Worm (Caenorhabditis elegans): Measurements from ENCODE around the gene K04D7.6.

K04D7.6 gene

DNA sequence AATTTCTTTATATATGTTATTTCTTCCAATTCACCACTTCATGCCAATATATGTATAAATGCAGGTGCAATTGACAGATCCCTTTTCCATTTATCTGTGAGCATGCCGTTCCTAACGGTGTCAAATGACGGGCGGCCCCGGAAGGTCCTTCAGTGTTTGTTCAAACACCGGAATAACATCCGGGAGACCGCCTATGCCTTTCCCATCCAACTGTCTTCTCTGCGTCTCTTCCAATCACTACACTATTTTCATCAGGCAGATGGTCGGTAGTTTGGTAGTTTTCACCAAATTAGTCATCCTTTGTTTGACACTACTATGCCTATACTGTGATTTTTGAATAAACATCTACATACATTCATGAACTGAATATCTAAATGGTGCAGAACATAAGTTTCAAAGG lies 15.5 kb downstream of the K04D7.6 start:
- TF ChIP-seq ztf-29 (GFP tag; IDR thresholded peaks at IDR 0.05) (no peak), ref-1 (GFP tag; conservative IDR thresholded peaks at IDR 0.05) (no peak), klf-2 (GFP tag; conservative IDR thresholded peaks at IDR 0.05) (no peak), ztf-23 (GFP tag; IDR thresholded peaks at IDR 0.05) (no peak), cog-1 (tag; optimal IDR thresholded peaks at IDR 0.05) (no peak), flt-1 (GFP tag; IDR thresholded peaks at IDR 0.05) (0 out of 2 replicates have a peak, but pooled peaks have one; percentile 22), T22C8.4 (GFP tag; IDR thresholded peaks at IDR 0.05) (no peak), med-1 (GFP tag; optimal IDR thresholded peaks at IDR 0.05; ENCODE audit: insufficient read depth) (no peak)

DNA sequence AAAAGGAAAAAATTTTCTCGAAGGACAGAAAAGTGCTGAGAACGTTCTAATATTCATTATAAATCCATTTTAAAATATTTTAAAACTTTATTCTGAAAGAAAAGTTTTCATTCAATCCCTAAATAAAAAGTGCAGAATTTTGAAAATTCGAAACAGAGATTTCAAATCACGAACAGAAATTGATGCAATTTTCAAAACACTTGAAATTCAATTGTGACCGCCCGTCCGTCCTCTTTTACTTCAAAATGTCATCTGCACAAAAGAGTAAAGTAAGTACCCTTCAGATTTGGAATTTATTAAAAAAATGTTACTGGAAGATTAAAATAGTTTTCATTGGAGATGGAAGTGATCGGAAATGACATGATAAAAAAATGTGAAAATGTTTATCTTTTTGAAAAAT lies 17.6 kb downstream of the K04D7.6 start:
- no peak for TF ChIP-seq ztf-29 (GFP tag; IDR thresholded peaks at IDR 0.05)
- TF ChIP-seq tab-1 (GFP tag; IDR thresholded peaks at IDR 0.05): no peak

DNA sequence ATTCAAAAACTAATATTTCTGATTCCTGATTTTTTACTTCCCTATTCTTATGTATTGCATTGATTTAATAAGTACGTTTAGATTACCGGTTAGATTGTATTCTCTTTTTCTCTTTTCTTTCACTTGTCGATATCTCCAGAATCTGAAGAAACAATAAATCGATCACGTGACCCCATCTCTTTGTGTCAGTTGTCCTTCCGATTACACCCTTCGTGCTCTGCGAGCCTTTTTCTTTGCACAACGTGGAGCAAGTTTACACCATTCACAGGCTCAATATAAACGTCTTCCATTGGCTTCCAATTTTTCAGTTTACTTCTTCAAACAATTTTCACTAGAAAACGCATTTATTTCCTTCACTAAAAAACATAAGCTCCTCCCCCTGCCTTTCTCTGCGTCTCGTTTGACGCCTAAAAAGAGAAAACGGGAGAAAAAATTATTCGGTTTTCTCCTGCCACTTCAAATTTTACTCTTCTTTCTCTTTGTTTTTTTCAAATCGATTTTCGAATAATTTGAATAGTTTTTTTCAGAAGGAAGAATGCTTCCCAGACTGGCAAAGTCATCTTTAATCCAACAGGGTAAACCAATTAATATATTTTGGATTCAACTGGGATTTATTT lies 25.8 kb downstream of the K04D7.6 start, which contains the start of gene gta-1:
Gene gta-1, plus strand, starts transcription at position 528 of the 617 bp plus-strand sequence.
- TF ChIP-seq ztf-29 (GFP tag; IDR thresholded peaks at IDR 0.05): no peak
- no peak for TF ChIP-seq T22C8.4 (GFP tag; IDR thresholded peaks at IDR 0.05)
- TF ChIP-seq klf-2 (GFP tag; conservative IDR thresholded peaks at IDR 0.05): no peak
- no peak for TF ChIP-seq ref-1 (GFP tag; conservative IDR thresholded peaks at IDR 0.05)
- no peak for TF ChIP-seq ztf-23 (GFP tag; IDR thresholded peaks at IDR 0.05)
- no peak for TF ChIP-seq tab-1 (GFP tag; IDR thresholded peaks at IDR 0.05)
- TF ChIP-seq flt-1 (GFP tag; IDR thresholded peaks at IDR 0.05): no peak
- TF ChIP-seq med-1 (GFP tag; optimal IDR thresholded peaks at IDR 0.05; ENCODE audit: insufficient read depth): no peak
- TF ChIP-seq cog-1 (tag; optimal IDR thresholded peaks at IDR 0.05): no peak

DNA sequence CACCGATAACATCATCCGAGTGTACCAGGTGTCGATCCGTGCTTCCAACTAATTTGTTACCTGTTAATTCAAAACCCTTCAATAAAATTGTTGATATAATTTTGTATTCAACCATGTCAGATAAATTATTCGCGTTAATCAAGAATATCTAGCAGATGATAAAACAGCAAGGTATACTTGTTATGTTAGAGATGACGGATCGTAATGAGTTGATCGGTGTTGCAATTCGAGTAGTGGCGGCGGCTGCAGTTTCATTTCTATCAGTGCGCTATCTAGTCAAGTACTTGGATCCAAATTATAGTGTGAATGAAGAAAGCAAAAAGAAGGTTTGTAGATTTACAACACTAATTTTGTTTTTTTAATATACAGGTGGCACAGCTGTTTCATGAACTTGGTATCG lies 28.3 kb downstream of the K04D7.6 start, which contains the start of gene mspn-1:
Gene mspn-1, plus strand, starts transcription at position 190 of the 400 bp plus-strand sequence.
- TF ChIP-seq T22C8.4 (GFP tag; IDR thresholded peaks at IDR 0.05) (no peak), cog-1 (tag; optimal IDR thresholded peaks at IDR 0.05) (no peak), flt-1 (GFP tag; IDR thresholded peaks at IDR 0.05) (no peak), ztf-29 (GFP tag; IDR thresholded peaks at IDR 0.05) (no peak), ztf-23 (GFP tag; IDR thresholded peaks at IDR 0.05) (no peak), klf-2 (GFP tag; conservative IDR thresholded peaks at IDR 0.05) (no peak), tab-1 (GFP tag; IDR thresholded peaks at IDR 0.05) (no peak), ref-1 (GFP tag; conservative IDR thresholded peaks at IDR 0.05) (no peak), med-1 (GFP tag; optimal IDR thresholded peaks at IDR 0.05; ENCODE audit: insufficient read depth) (no peak)

DNA sequence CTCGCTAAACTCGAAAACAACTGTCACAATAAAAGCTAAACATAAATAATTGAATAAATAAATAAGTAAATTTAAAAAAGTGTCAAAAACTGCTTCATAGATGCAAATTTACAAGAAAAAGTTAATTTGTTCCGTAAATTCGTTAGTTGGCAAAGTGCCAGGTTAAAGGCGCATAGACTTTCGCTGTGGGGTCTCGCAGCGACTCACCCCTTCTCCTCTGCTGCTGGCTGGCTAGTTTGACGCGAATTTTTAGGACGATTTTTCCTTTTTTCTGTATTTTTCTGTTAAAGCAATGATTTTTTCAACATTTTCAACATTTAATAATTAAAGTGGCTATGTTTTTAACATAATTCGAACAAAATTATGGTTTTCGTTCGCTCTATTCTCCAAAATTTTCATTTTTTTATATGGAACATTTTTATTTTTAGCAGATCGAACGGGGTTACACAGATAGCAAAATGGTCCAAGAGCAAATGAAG lies 29.8 kb downstream of the K04D7.6 start, which contains the start of gene rack-1:
Gene rack-1, plus strand, starts transcription at position 429 of the 479 bp plus-strand sequence.
- TF ChIP-seq tab-1 (GFP tag; IDR thresholded peaks at IDR 0.05) (no peak), ztf-23 (GFP tag; IDR thresholded peaks at IDR 0.05) (no peak), ref-1 (GFP tag; conservative IDR thresholded peaks at IDR 0.05) (no peak), flt-1 (GFP tag; IDR thresholded peaks at IDR 0.05) (no peak), med-1 (GFP tag; optimal IDR thresholded peaks at IDR 0.05; ENCODE audit: insufficient read depth) (no peak), klf-2 (GFP tag; conservative IDR thresholded peaks at IDR 0.05) (no peak), cog-1 (tag; optimal IDR thresholded peaks at IDR 0.05) (no peak), ztf-29 (GFP tag; IDR thresholded peaks at IDR 0.05) (no peak), T22C8.4 (GFP tag; IDR thresholded peaks at IDR 0.05) (no peak)

DNA sequence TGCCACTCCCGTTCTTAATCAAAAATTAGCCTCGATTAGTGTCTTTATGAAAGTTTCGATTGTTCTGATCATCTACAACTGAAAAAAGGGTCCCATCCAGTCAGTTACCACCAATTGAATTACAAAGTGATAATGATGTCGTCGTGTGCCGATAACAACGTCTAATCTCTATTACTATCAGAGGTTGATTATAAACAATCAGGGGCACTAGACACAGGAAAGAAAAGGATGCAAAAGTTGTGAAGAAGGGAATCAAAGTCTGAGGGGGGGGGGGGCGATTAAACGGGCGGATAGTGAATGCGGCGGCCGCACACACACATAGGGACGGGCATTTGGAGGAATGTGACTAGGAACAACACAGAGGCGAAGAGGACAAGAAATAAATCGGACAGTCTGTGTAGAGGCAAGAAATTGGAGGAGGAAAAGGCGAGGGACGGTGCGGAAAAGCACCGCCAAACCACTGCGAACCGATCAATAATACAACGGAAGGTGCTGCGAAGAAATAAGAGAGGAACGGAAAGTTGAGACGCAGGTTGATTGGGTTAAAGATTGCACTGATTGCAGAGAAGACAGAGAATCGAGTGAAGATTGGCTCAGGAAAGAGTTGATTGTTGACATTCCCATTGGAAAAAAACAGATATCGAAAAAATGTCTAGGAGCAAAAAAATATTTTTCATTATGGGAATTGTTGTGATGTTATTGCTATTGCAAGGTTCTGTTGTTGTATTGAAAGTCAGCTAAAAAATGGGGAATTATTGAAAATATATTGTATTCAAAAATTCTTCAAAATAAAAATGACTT lies 30.9 kb downstream of the K04D7.6 start:
- TF ChIP-seq tab-1 (GFP tag; IDR thresholded peaks at IDR 0.05) (0 out of 2 replicates have a peak, but pooled peaks have one; percentile 45), ztf-29 (GFP tag; IDR thresholded peaks at IDR 0.05) (no peak), ref-1 (GFP tag; conservative IDR thresholded peaks at IDR 0.05) (no peak), flt-1 (GFP tag; IDR thresholded peaks at IDR 0.05) (no peak), cog-1 (tag; optimal IDR thresholded peaks at IDR 0.05) (peak; percentile 2), T22C8.4 (GFP tag; IDR thresholded peaks at IDR 0.05) (peak; percentile 73), ztf-23 (GFP tag; IDR thresholded peaks at IDR 0.05) (peak; percentile 55; the same call in 1 of the 2 replicates), med-1 (GFP tag; optimal IDR thresholded peaks at IDR 0.05; ENCODE audit: insufficient read depth) (no peak), klf-2 (GFP tag; conservative IDR thresholded peaks at IDR 0.05) (no peak)

DNA sequence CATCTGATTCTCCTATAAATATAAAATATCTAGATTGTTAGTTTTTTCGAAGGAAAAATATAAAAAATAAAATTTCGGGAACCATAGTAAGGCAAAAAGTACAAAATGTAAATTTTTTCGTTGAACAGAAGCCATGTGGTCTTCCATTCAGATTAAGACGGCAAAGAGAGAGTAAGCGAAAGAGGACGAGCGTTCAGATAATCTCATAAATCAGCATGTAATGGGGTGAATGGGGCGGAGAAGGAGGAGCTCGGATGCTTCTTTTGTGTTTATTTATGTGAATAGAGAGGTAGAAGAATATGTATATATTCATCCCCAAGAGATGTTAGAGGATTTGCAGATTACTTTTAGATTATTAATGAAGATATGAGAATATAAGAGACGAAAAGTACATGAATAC lies 31.8 kb downstream of the K04D7.6 start, which contains the start of gene pxf-1:
Gene pxf-1, minus strand, starts transcription at position 14 of the 400 bp plus-strand sequence.
- TF ChIP-seq T22C8.4 (GFP tag; IDR thresholded peaks at IDR 0.05): no peak
- TF ChIP-seq cog-1 (tag; optimal IDR thresholded peaks at IDR 0.05): no peak
- TF ChIP-seq ztf-23 (GFP tag; IDR thresholded peaks at IDR 0.05): no peak
- no peak for TF ChIP-seq ref-1 (GFP tag; conservative IDR thresholded peaks at IDR 0.05)
- TF ChIP-seq ztf-29 (GFP tag; IDR thresholded peaks at IDR 0.05): no peak

DNA sequence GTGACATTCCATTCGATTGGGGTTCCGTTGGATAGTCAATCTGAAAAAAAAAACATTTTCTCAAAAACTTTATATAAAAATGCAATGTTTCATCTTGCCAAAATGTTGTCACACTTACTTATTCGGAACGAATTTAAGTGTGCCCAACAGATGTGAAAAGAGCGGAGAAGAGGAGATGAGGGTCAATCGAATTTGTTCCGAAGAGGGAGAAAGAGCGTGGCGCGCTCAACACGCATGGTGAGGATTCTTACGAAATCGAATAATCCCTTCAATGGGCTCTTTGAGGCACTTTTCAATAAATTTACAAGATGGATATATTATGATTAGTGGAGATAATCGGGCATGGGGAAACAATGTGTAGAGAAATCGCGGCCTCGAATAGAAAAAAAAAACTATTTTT lies 35.3 kb downstream of the K04D7.6 start:
- TF ChIP-seq cog-1 (tag; optimal IDR thresholded peaks at IDR 0.05) (no peak), flt-1 (GFP tag; IDR thresholded peaks at IDR 0.05) (no peak), ref-1 (GFP tag; conservative IDR thresholded peaks at IDR 0.05) (no peak), tab-1 (GFP tag; IDR thresholded peaks at IDR 0.05) (no peak)

DNA sequence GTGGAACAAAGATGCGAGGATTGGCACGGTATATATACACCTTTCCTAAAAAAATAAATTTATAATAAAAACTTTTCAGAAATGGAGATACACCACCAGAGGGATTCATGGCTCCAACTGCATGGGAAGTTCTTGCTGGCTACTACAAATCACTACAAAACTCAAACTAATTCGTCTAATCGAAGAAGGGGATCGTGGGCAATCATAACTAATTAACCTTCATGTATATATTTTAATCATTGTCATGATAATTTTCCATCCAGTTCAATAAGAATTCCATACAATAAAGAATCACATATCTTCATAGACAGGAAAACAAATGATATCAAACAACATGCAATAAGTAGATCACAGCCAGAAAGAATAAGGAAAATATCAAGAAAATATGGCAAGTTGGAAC lies 42.0 kb downstream of the K04D7.6 start:
- TF ChIP-seq ztf-29 (GFP tag; IDR thresholded peaks at IDR 0.05): no peak
- 0 out of 2 replicates have a peak, but pooled peaks have one; percentile 12 for TF ChIP-seq flt-1 (GFP tag; IDR thresholded peaks at IDR 0.05)
- TF ChIP-seq T22C8.4 (GFP tag; IDR thresholded peaks at IDR 0.05): no peak

DNA sequence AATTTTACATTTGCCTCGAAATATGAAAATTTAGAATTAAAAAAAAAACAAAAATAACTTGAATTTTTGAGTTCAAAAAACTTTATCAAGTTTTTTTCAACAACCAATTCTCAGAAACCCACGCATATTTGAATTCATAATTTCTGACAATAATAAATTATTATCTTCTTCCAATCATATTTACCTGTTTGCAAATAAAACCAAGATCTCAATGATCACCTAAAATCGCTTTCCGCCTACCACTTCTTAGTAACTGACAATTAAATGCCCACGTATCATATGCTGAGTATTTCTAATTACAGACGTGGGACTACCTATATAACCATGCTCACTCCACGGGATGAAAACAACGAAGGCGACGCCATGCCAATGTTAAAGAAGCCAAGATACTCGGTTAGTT lies 44.4 kb downstream of the K04D7.6 start, which contains the start of gene pps-1:
Gene pps-1, plus strand, starts transcription at position 301 of the 400 bp plus-strand sequence.
- TF ChIP-seq klf-2 (GFP tag; conservative IDR thresholded peaks at IDR 0.05): no peak
- TF ChIP-seq cog-1 (tag; optimal IDR thresholded peaks at IDR 0.05): no peak
- no peak for TF ChIP-seq ztf-23 (GFP tag; IDR thresholded peaks at IDR 0.05)
- TF ChIP-seq flt-1 (GFP tag; IDR thresholded peaks at IDR 0.05): no peak
- TF ChIP-seq med-1 (GFP tag; optimal IDR thresholded peaks at IDR 0.05; ENCODE audit: insufficient read depth): no peak
- TF ChIP-seq ztf-29 (GFP tag; IDR thresholded peaks at IDR 0.05): no peak
- TF ChIP-seq tab-1 (GFP tag; IDR thresholded peaks at IDR 0.05): no peak
- TF ChIP-seq T22C8.4 (GFP tag; IDR thresholded peaks at IDR 0.05): no peak
- no peak for TF ChIP-seq ref-1 (GFP tag; conservative IDR thresholded peaks at IDR 0.05)

Data from whole organism, midembryonic.